Fruit fly (Drosophila melanogaster): ENCODE data around the gene Sdr.
A peak's percentile ranks its signal among the peaks of the same experiment; 100 is the strongest.

Sdr gene

DNA sequence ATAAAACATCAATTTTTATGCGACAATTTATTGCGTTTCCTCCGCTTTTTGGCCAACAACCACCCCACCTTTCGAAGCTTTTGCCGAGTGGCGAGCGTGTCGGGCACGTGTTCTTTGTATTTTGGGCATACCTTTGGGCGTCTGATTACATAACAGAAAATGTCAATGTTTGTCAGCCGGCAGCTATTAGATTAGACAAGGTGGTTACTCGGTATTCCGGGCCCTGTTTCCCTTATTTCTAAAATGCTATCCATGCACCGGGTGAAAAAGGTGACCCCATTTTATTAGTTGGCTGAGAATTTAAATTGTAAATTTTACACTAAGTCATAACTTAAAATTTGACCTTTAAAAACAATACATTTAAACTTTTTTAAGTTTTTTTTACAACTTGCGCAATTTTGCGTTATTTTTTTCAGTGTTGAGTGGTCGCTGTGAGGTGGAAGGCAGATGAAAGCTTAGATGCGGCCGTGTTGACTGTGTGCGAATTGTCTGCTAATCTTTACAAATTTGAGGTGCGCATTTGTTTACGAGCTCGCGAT lies 5.9 kb upstream of the Sdr start (continued):
- peak; percentile 39; the same call in 1 of the 2 replicates for TF ChIP-seq CG32532 (GFP tag; IDR thresholded peaks at IDR 0.05)
- no peak for TF ChIP-seq slou (GFP tag; optimal IDR thresholded peaks at IDR 0.05)
- TF ChIP-seq CG17328 (GFP tag; IDR thresholded peaks at IDR 0.05), result no peak
- TF ChIP-seq CG11085 (GFP tag; IDR thresholded peaks at IDR 0.05), result no peak
- peak; percentile 6 for TF ChIP-seq Sox102F (GFP tag; optimal IDR thresholded peaks at IDR 0.05)
- no peak for TF ChIP-seq ham (GFP tag; IDR thresholded peaks at IDR 0.05)
- no peak for TF ChIP-seq Opbp (GFP tag; IDR thresholded peaks at IDR 0.05; ENCODE audit: partially characterized antibody)
- no peak for TF ChIP-seq gsb (GFP tag; IDR thresholded peaks at IDR 0.05)
- TF ChIP-seq Hmr (GFP tag; optimal IDR thresholded peaks at IDR 0.05), result peak; percentile 12
- TF ChIP-seq CG5180 (GFP tag; optimal IDR thresholded peaks at IDR 0.05), result no peak
- TF ChIP-seq CG15601 (tag; optimal IDR thresholded peaks at IDR 0.05), result no peak
- no peak for TF ChIP-seq Tbp (GFP tag; optimal IDR thresholded peaks at IDR 0.05)
- 0 out of 3 replicates have a peak, but pooled peaks have one; percentile 11 for TF ChIP-seq Mrtf (GFP tag; IDR thresholded peaks at IDR 0.05)
- peak; percentile 39 for TF ChIP-seq CG2678 (tag; optimal IDR thresholded peaks at IDR 0.05)
- no peak for TF ChIP-seq Oaz (GFP tag; IDR thresholded peaks at IDR 0.05)
- no peak for TF ChIP-seq NK7.1 (GFP tag; optimal IDR thresholded peaks at IDR 0.05)
- peak; percentile 38; the same call in 1 of the 2 replicates for TF ChIP-seq slbo (GFP tag; IDR thresholded peaks at IDR 0.05)
- no peak for TF ChIP-seq MTF-1 (GFP tag; optimal IDR thresholded peaks at IDR 0.05; ENCODE audit: borderline replicate concordance)
- no peak for TF ChIP-seq lola (GFP tag; optimal IDR thresholded peaks at IDR 0.05)
- TF ChIP-seq Fer3 (tag; optimal IDR thresholded peaks at IDR 0.05), result peak; percentile 40

DNA sequence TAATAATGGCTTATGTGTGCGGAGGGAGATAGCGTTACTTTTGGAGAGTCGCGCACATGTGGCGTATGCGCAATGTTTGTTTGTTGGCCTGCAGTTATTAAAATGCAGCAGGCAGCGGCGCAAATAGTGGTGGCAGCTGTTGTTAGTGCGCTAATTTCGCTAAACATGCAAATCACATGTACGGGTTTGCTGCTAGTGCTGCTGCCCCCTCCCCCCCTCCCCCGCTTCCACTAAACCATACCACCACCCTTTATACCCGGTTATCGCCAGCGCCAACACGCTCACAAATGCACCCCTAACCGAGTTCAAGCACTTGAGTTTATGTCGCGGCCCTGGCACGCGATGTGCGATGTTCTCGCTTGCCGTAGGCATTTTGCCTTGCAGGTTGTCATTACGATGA lies 46.9 kb downstream of the Sdr start:
- no peak for TF ChIP-seq CG31388 (GFP tag; optimal IDR thresholded peaks at IDR 0.05)
- no peak for TF ChIP-seq ftz-f1 (GFP tag; optimal IDR thresholded peaks at IDR 0.05)
- no peak for TF ChIP-seq CG13287 (GFP tag; IDR thresholded peaks at IDR 0.05; ENCODE audit: partially characterized antibody)
- no peak for TF ChIP-seq CG6689 (GFP tag; IDR thresholded peaks at IDR 0.05)
- TF ChIP-seq corto (GFP tag; optimal IDR thresholded peaks at IDR 0.05), result no peak
- TF ChIP-seq CG5180 (GFP tag; optimal IDR thresholded peaks at IDR 0.05), result no peak
- no peak for TF ChIP-seq PHDP (tag; optimal IDR thresholded peaks at IDR 0.05)
- no peak for TF ChIP-seq stwl (tag; optimal IDR thresholded peaks at IDR 0.05)

Data from whole organism, embryonic.